Worm (Caenorhabditis elegans): ENCODE results near the gene cyp-33B1.

Gene cyp-33B1

DNA sequence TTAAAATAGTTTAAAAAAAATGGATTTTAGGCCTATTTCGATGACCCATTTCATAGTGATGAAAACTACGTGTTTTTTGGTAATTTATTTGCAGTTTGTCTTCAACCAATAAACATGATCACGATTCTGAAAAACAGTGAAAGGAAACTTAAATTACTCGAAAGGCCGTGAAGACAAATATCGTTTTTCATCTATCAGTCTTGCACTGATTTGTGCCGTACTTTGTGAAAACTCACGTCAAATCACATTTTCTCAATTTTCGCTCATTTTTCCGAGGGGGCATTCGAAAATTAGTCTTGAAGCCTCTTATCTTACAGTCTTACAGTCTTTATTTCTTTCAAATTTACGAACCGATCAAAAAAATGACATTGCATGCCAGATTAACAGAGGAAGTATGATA, 17.5 kb downstream of the cyp-33B1 start, which contains the start of gene C25E10.11:
Gene C25E10.11 (minus strand): TSS at position 101 of the 400 bp plus-strand sequence.
- TF ChIP-seq nhr-28 (tag; optimal IDR thresholded peaks at IDR 0.05) (no peak), ceh-83 (GFP tag; optimal IDR thresholded peaks at IDR 0.05) (no peak), zip-8 (tag; optimal IDR thresholded peaks at IDR 0.05) (no peak), drap-1 (GFP tag; optimal IDR thresholded peaks at IDR 0.05) (no peak), blmp-1 (tag; optimal IDR thresholded peaks at IDR 0.05) (no peak), mls-2 (tag; optimal IDR thresholded peaks at IDR 0.05) (no peak), cnd-1 (tag; optimal IDR thresholded peaks at IDR 0.05) (no peak), elt-1 (tag; optimal IDR thresholded peaks at IDR 0.05; ENCODE audit: borderline replicate concordance, insufficient read depth) (no peak), lin-32 (GFP tag; optimal IDR thresholded peaks at IDR 0.05) (no peak), ces-1 (GFP tag; optimal IDR thresholded peaks at IDR 0.05) (no peak), pha-4 (tag; optimal IDR thresholded peaks at IDR 0.05) (no peak), sptf-1 (tag; optimal IDR thresholded peaks at IDR 0.05) (no peak), snpc-4 (tag; optimal IDR thresholded peaks at IDR 0.05) (no peak), ceh-39 (tag; optimal IDR thresholded peaks at IDR 0.05) (no peak), mab-5 (tag; optimal IDR thresholded peaks at IDR 0.05) (no peak)

ce11 chrV:9059468-9059867, 18.3 kb downstream of the cyp-33B1 start, which contains the start of the genes C25E10.16 and C25E10.13:
Gene C25E10.16 (minus strand): TSS chrV:9059568.
Gene C25E10.13 (plus strand): TSS chrV:9059723.
- TF ChIP-seq nhr-12 (tag; optimal IDR thresholded peaks at IDR 0.05) (no peak), tbx-8 (GFP tag; optimal IDR thresholded peaks at IDR 0.05) (no peak), hlh-1 (tag; optimal IDR thresholded peaks at IDR 0.05) (no peak), sptf-1 (tag; optimal IDR thresholded peaks at IDR 0.05) (no peak), nhr-237 (tag; optimal IDR thresholded peaks at IDR 0.05) (no peak), unc-62 (GFP tag; optimal IDR thresholded peaks at IDR 0.05) (no peak), bed-3 (GFP tag; optimal IDR thresholded peaks at IDR 0.05) (no peak), drap-1 (GFP tag; optimal IDR thresholded peaks at IDR 0.05) (no peak), ces-1 (GFP tag; optimal IDR thresholded peaks at IDR 0.05) (no peak), lsy-2 (tag; optimal IDR thresholded peaks at IDR 0.05) (no peak), snpc-4 (tag; optimal IDR thresholded peaks at IDR 0.05) (no peak), lin-13 (tag; optimal IDR thresholded peaks at IDR 0.05) (no peak), mab-5 (tag; optimal IDR thresholded peaks at IDR 0.05) (no peak), mep-1 (tag; optimal IDR thresholded peaks at IDR 0.05) (no peak)

- TF ChIP-seq drap-1 (GFP tag; optimal IDR thresholded peaks at IDR 0.05) = no peak
- no peak for TF ChIP-seq zip-8 (tag; optimal IDR thresholded peaks at IDR 0.05)
- no peak for TF ChIP-seq unc-120 (tag; optimal IDR thresholded peaks at IDR 0.05; ENCODE audit: poor library complexity, severe bottlenecking)
- TF ChIP-seq lin-32 (GFP tag; optimal IDR thresholded peaks at IDR 0.05) = no peak
- no peak for TF ChIP-seq elt-1 (tag; optimal IDR thresholded peaks at IDR 0.05; ENCODE audit: borderline replicate concordance, insufficient read depth)
Measured at ce11 chrV:9062341-9062740, 21.2 kb downstream of the cyp-33B1 start, which contains the start of gene C25E10.12. Gene C25E10.12 (minus strand): TSS chrV:9062441.

DNA sequence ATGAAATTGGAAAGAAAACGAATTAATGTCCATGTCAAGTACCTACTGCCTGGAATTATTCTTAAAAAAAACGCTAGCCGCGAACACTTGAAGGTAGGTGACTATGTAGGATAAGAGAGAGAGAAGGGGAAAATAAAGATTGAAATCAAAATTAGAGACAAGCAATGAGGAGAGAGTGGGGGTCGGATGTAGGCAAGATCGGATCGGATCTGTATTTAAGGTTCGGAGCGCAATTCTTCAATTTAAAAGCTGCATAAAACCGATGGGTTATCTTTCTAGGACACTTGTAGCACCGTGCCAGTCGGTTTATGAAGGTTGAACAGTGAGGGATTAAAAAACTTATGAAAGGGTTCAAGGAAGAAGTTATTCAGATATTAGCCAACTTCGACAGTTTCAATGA, 22.0 kb downstream of the cyp-33B1 start:
- peak; percentile 64 for TF ChIP-seq elt-1 (tag; optimal IDR thresholded peaks at IDR 0.05; ENCODE audit: borderline replicate concordance, insufficient read depth)
- TF ChIP-seq pha-4 (tag; optimal IDR thresholded peaks at IDR 0.05) = no peak

DNA sequence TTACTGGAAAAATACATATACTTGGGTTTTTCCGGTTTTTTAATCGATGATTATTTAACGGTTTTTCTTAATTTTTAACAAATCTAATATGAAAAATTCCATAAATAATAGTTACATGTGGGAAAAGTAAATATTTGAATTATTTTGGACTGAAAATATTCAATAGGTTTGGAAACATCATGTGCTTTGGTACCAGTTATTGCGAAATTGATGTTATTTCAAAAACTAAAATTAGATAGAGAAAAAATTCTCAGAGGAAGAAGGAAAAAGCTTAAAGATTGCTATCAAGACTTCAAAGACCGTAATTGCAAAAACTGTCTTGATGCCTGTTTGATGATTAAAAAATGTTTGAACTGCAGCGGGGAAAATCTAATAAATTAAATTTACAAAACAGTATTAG, 23.9 kb downstream of the cyp-33B1 start:
- TF ChIP-seq unc-62 (GFP tag; optimal IDR thresholded peaks at IDR 0.05) (no peak), snpc-4 (tag; optimal IDR thresholded peaks at IDR 0.05) (no peak), ceh-39 (tag; optimal IDR thresholded peaks at IDR 0.05) (no peak), ceh-43 (GFP tag; optimal IDR thresholded peaks at IDR 0.05) (no peak), drap-1 (GFP tag; optimal IDR thresholded peaks at IDR 0.05) (no peak), nhr-237 (tag; optimal IDR thresholded peaks at IDR 0.05) (no peak), lin-32 (GFP tag; optimal IDR thresholded peaks at IDR 0.05) (no peak), mep-1 (tag; optimal IDR thresholded peaks at IDR 0.05) (no peak), ceh-83 (GFP tag; optimal IDR thresholded peaks at IDR 0.05) (no peak), flh-1 (GFP tag; optimal IDR thresholded peaks at IDR 0.05) (no peak), nhr-12 (tag; optimal IDR thresholded peaks at IDR 0.05) (no peak), zip-8 (tag; optimal IDR thresholded peaks at IDR 0.05) (no peak)

- TF ChIP-seq M03D4.4 (tag; optimal IDR thresholded peaks at IDR 0.05) (no peak), nhr-12 (tag; optimal IDR thresholded peaks at IDR 0.05) (no peak), ceh-43 (GFP tag; optimal IDR thresholded peaks at IDR 0.05) (no peak), lin-32 (GFP tag; optimal IDR thresholded peaks at IDR 0.05) (no peak), snpc-4 (tag; optimal IDR thresholded peaks at IDR 0.05) (no peak), lsy-2 (tag; optimal IDR thresholded peaks at IDR 0.05) (no peak), lin-13 (tag; optimal IDR thresholded peaks at IDR 0.05) (no peak), ham-2 (GFP tag; optimal IDR thresholded peaks at IDR 0.05) (no peak), tbx-8 (GFP tag; optimal IDR thresholded peaks at IDR 0.05) (no peak), unc-62 (GFP tag; optimal IDR thresholded peaks at IDR 0.05) (no peak), ceh-39 (tag; optimal IDR thresholded peaks at IDR 0.05) (no peak), ces-1 (GFP tag; optimal IDR thresholded peaks at IDR 0.05) (no peak), nhr-76 (tag; optimal IDR thresholded peaks at IDR 0.05) (no peak), cnd-1 (tag; optimal IDR thresholded peaks at IDR 0.05) (no peak), mls-2 (tag; optimal IDR thresholded peaks at IDR 0.05) (no peak), drap-1 (GFP tag; optimal IDR thresholded peaks at IDR 0.05) (no peak), nhr-237 (tag; optimal IDR thresholded peaks at IDR 0.05) (no peak), unc-39 (tag; optimal IDR thresholded peaks at IDR 0.05) (no peak), blmp-1 (tag; optimal IDR thresholded peaks at IDR 0.05) (no peak)
Measured at ce11 chrV:9065915-9066314, 24.8 kb downstream of the cyp-33B1 start.

All from whole organism, mixed stage, embryonic.